Fruit fly (Drosophila melanogaster) whole organism, prepupa: ENCODE data around the gene ntc.

Experiments used
- Blimp-1 ChIP-seq: fragments of 200-800 bp; sonication (Bioruptor generic); optimal IDR thresholded peaks from 3 replicates; lab custom pipeline; 2017; ENCODE audit warnings: missing biosample characterization, missing genetic modification characterization, mild to moderate bottlenecking, moderate library complexity, missing genetic modification reagents
- CG10669 ChIP-seq: fragments of 200-800 bp; sonication (Bioruptor generic); optimal IDR thresholded peaks from 3 replicates; lab custom pipeline; 2018; ENCODE audit warnings: missing biosample characterization, mild to moderate bottlenecking, missing genetic modification characterization, moderate library complexity
- CG11294 ChIP-seq: fragments of 200-800 bp; sonication (Bioruptor generic); IDR thresholded peaks from 2 replicates; pipeline ENCODE4 v1.3.6; 2022; ENCODE audit warnings: missing biosample characterization, missing genetic modification characterization
- CG11762 ChIP-seq: fragments of 200-800 bp; sonication (Bioruptor generic); optimal IDR thresholded peaks from 3 replicates; lab custom pipeline; 2016; ENCODE audit warnings: missing biosample characterization, missing genetic modification characterization; ENCODE audit not compliant: insufficient read depth
- CG11902 ChIP-seq: fragments of 200-800 bp; sonication (Bioruptor generic); optimal IDR thresholded peaks from 3 replicates; lab custom pipeline; 2016; ENCODE audit warnings: missing biosample characterization, missing genetic modification characterization
- CG15336 ChIP-seq: fragments of 200-800 bp; sonication (Bioruptor generic); IDR thresholded peaks from 2 replicates; pipeline ENCODE4 v1.3.6; 2022; ENCODE audit warnings: missing biosample characterization, missing genetic modification characterization
- CG1621 ChIP-seq: fragments of 200-800 bp; sonication (Bioruptor generic); optimal IDR thresholded peaks from 3 replicates; lab custom pipeline; 2018; ENCODE audit warnings: missing biosample characterization, mild to moderate bottlenecking, missing genetic modification characterization
- CG3032 ChIP-seq: fragments of 200-800 bp; optimal IDR thresholded peaks from 2 replicates; lab custom pipeline; 2019; ENCODE audit warnings: missing biosample characterization, mild to moderate bottlenecking, missing genetic modification characterization, moderate library complexity
- CG32006 ChIP-seq: fragments of 200-800 bp; sonication (Bioruptor generic); optimal IDR thresholded peaks from 3 replicates; lab custom pipeline; 2017; ENCODE audit warnings: missing biosample characterization, mild to moderate bottlenecking, missing genetic modification characterization
- CG34406 ChIP-seq: fragments of 200-800 bp; sonication (Bioruptor generic); optimal IDR thresholded peaks from 3 replicates; lab custom pipeline; 2016; ENCODE audit warnings: missing biosample characterization, missing genetic modification characterization
- CG4318 ChIP-seq: fragments of 200-800 bp; sonication (Bioruptor generic); optimal IDR thresholded peaks from 3 replicates; lab custom pipeline; 2017; ENCODE audit warnings: missing biosample characterization, mild to moderate bottlenecking, missing genetic modification characterization
- CG6163 ChIP-seq: fragments of 200-800 bp; sonication (Bioruptor generic); IDR thresholded peaks from 3 replicates; pipeline ENCODE4 v1.3.6; 2022; ENCODE audit warnings: missing biosample characterization, missing genetic modification characterization
- CG6276 ChIP-seq: fragments of 200-800 bp; sonication (Bioruptor generic); optimal IDR thresholded peaks from 2 replicates; lab custom pipeline; 2017; ENCODE audit warnings: missing biosample characterization, mild to moderate bottlenecking, missing genetic modification characterization
- CG6808 ChIP-seq: fragments of 200-800 bp; sonication (Bioruptor generic); optimal IDR thresholded peaks from 3 replicates; lab custom pipeline; 2017; ENCODE audit warnings: missing biosample characterization, missing genetic modification characterization, mild to moderate bottlenecking, moderate library complexity, missing genetic modification reagents
- CG6854 ChIP-seq: fragments of 200-800 bp; sonication (Bioruptor generic); optimal IDR thresholded peaks from 2 replicates; lab custom pipeline; 2017; ENCODE audit warnings: missing biosample characterization, mild to moderate bottlenecking, missing genetic modification characterization
- CG7368 ChIP-seq: fragments of 200-800 bp; sonication (Bioruptor generic); optimal IDR thresholded peaks from 3 replicates; lab custom pipeline; 2016; ENCODE audit warnings: missing biosample characterization, missing genetic modification characterization
- CG8119 ChIP-seq: fragments of 200-800 bp; sonication (Bioruptor generic); IDR thresholded peaks from 3 replicates; pipeline ENCODE4 v1.3.6; 2022; ENCODE audit warnings: missing biosample characterization, missing genetic modification characterization
- CG8319 ChIP-seq: fragments of 200-800 bp; sonication (Bioruptor generic); optimal IDR thresholded peaks from 3 replicates; lab custom pipeline; 2016; ENCODE audit warnings: missing biosample characterization, missing genetic modification characterization
- CG8632 ChIP-seq: fragments of 200-800 bp; sonication (Bioruptor generic); optimal IDR thresholded peaks from 3 replicates; lab custom pipeline; 2016; ENCODE audit warnings: missing biosample characterization, missing genetic modification characterization
- CG9139 ChIP-seq: fragments of 200-800 bp; sonication (Bioruptor generic); optimal IDR thresholded peaks from 3 replicates; lab custom pipeline; 2017; ENCODE audit warnings: missing biosample characterization, mild to moderate bottlenecking, missing genetic modification characterization
- Eip93F ChIP-seq: fragments of 200-800 bp; sonication (Bioruptor generic); optimal IDR thresholded peaks from 2 replicates; lab custom pipeline; 2016; ENCODE audit warnings: missing biosample characterization, mild to moderate bottlenecking, missing genetic modification characterization
- Ets21C ChIP-seq: fragments of 200-800 bp; sonication (Bioruptor generic); optimal IDR thresholded peaks from 3 replicates; lab custom pipeline; 2016; ENCODE audit warnings: missing biosample characterization, missing genetic modification characterization
- Gug ChIP-seq: fragments of 200-800 bp; sonication (Bioruptor generic); IDR thresholded peaks from 2 replicates; pipeline ENCODE4 v1.3.6; 2022; ENCODE audit warnings: missing biosample characterization, missing genetic modification characterization
- Hr38 ChIP-seq: sonication (Bioruptor generic); optimal IDR thresholded peaks from 2 replicates; lab custom pipeline; 2016; ENCODE audit warnings: missing biosample characterization, missing genetic modification characterization
- Hr39 ChIP-seq: fragments of 200-800 bp; sonication (Bioruptor generic); optimal IDR thresholded peaks from 2 replicates; lab custom pipeline; 2016; ENCODE audit warnings: missing biosample characterization, missing genetic modification characterization
- Hr4 ChIP-seq: fragments of 200-800 bp; sonication (Bioruptor generic); optimal IDR thresholded peaks from 3 replicates; lab custom pipeline; 2016; ENCODE audit warnings: missing biosample characterization, missing genetic modification characterization
- Lpt ChIP-seq: fragments of 200-800 bp; sonication (Bioruptor generic); optimal IDR thresholded peaks from 3 replicates; lab custom pipeline; 2016; ENCODE audit warnings: missing biosample characterization, missing genetic modification characterization
- Met ChIP-seq: fragments of 200-800 bp; sonication (Bioruptor generic); optimal IDR thresholded peaks from 3 replicates; lab custom pipeline; 2016; ENCODE audit warnings: missing biosample characterization, missing genetic modification characterization
- OdsH ChIP-seq: fragments of 200-800 bp; sonication (Bioruptor generic); optimal IDR thresholded peaks from 3 replicates; lab custom pipeline; 2016; ENCODE audit warnings: missing biosample characterization, missing genetic modification characterization
- Smox ChIP-seq: fragments of 200-800 bp; sonication (Bioruptor generic); optimal IDR thresholded peaks from 3 replicates; lab custom pipeline; 2016; ENCODE audit warnings: missing biosample characterization, missing genetic modification characterization
- Sox102F ChIP-seq: fragments of 200-800 bp; sonication (Bioruptor generic); optimal IDR thresholded peaks from 2 replicates; lab custom pipeline; 2016; ENCODE audit warnings: missing biosample characterization, mild to moderate bottlenecking, missing genetic modification characterization
- Sox14 ChIP-seq: fragments of 200-800 bp; sonication (Bioruptor generic); optimal IDR thresholded peaks from 3 replicates; lab custom pipeline; 2016; ENCODE audit warnings: missing biosample characterization, missing genetic modification characterization
- Sox15 ChIP-seq: fragments of 200-800 bp; sonication (Bioruptor generic); optimal IDR thresholded peaks from 3 replicates; lab custom pipeline; 2016; ENCODE audit warnings: missing biosample characterization, missing genetic modification characterization
- acj6 ChIP-seq: fragments of 200-800 bp; sonication (Bioruptor generic); optimal IDR thresholded peaks from 3 replicates; lab custom pipeline; 2016; ENCODE audit warnings: missing biosample characterization, missing genetic modification characterization
- cyc ChIP-seq: fragments of 200-800 bp; sonication (Bioruptor generic); optimal IDR thresholded peaks from 3 replicates; lab custom pipeline; 2016; ENCODE audit warnings: missing biosample characterization, missing genetic modification characterization
- dsx ChIP-seq: fragments of 200-800 bp; optimal IDR thresholded peaks from 3 replicates; lab custom pipeline; 2019; ENCODE audit warnings: missing biosample characterization, mild to moderate bottlenecking, missing genetic modification characterization, moderate library complexity; ENCODE audit not compliant: poor library complexity, severe bottlenecking
- esn ChIP-seq: fragments of 200-800 bp; sonication (Bioruptor generic); optimal IDR thresholded peaks from 2 replicates; lab custom pipeline; 2016; ENCODE audit warnings: missing biosample characterization, mild to moderate bottlenecking, missing genetic modification characterization, moderate library complexity
- fd59A ChIP-seq: fragments of 200-800 bp; sonication (Bioruptor generic); optimal IDR thresholded peaks from 2 replicates; lab custom pipeline; 2017; ENCODE audit warnings: missing biosample characterization, mild to moderate bottlenecking, missing genetic modification characterization, missing genetic modification reagents
- fd85E ChIP-seq: fragments of 200-800 bp; sonication (Bioruptor generic); optimal IDR thresholded peaks from 3 replicates; lab custom pipeline; 2016; ENCODE audit warnings: missing biosample characterization, missing genetic modification characterization
- fkh ChIP-seq: fragments of 200-800 bp; sonication (Bioruptor generic); optimal IDR thresholded peaks from 3 replicates; lab custom pipeline; 2017; ENCODE audit warnings: missing biosample characterization, mild to moderate bottlenecking, missing genetic modification characterization, moderate library complexity
- net ChIP-seq: fragments of 200-800 bp; sonication (Bioruptor generic); optimal IDR thresholded peaks from 3 replicates; lab custom pipeline; 2016; ENCODE audit warnings: missing biosample characterization, missing genetic modification characterization
- pdm3 ChIP-seq: fragments of 200-800 bp; sonication (Bioruptor generic); optimal IDR thresholded peaks from 3 replicates; lab custom pipeline; 2016; ENCODE audit warnings: missing biosample characterization, missing genetic modification characterization
- salr ChIP-seq, 2 experiments: fragments of 200-800 bp; sonication (Bioruptor generic); optimal IDR thresholded peaks; 3 replicates each; lab custom pipeline; 2016 to 2018; ENCODE audit warnings: missing biosample characterization in 2 of 2, missing genetic modification characterization in 2 of 2, mild to moderate bottlenecking in 1 of 2
- spab ChIP-seq: fragments of 200-800 bp; sonication (Bioruptor generic); optimal IDR thresholded peaks from 2 replicates; lab custom pipeline; 2017; ENCODE audit warnings: missing biosample characterization, mild to moderate bottlenecking, missing genetic modification characterization, missing genetic modification reagents
- ss ChIP-seq, 2 experiments: fragments of 200-800 bp; sonication (Bioruptor generic); optimal IDR thresholded peaks; 2 replicates in 1 of 2; 3 replicates in 1 of 2; lab custom pipeline; 2017 to 2018; ENCODE audit warnings: mild to moderate bottlenecking in 2 of 2, missing biosample characterization in 2 of 2, missing genetic modification characterization in 2 of 2, moderate library complexity in 1 of 2
- topi ChIP-seq: fragments of 200-800 bp; sonication (Bioruptor generic); optimal IDR thresholded peaks from 3 replicates; lab custom pipeline; 2016; ENCODE audit warnings: missing biosample characterization, missing genetic modification characterization

The ntc gene

DNA sequence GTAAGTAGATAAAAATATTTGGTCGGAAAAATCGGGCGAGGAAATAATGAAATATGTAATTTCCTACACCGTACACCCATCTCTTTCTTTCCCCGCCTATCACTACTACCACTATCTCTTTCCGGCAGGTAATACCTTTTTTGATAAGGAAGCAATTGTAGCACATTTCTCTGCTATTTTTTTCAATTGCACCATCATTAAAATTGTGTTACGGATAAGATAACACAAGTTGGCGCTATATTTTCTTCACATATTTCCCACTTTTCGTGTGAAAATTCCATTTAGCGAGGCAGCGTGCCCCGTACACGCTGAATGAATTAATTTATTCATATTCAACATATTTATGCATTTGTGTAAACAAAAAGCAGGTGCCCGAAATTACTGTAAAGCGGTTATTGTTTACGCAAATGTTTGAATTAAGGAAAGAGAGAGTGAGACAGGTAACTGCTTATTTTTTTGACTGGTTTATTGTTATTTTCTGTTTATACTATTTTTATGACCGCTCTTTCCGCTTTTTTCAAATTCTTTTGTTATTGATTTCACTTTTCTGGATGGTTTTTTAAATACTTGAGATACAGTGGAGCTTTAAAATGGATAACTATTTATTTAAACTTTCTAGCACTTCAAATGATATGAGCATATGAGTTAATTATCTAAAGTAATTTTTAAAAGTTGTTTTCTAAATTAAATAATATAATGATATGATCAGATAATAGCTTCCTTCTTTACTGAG is 19.7 kb downstream of the ntc start (continued):
- no peak for TF ChIP-seq Blimp-1 (GFP tag; lab: Kevin White, UChicago)
- peak; percentile 46 for TF ChIP-seq Hr4
- TF ChIP-seq CG6808 (GFP tag; lab: Kevin White, UChicago): no peak
- TF ChIP-seq CG34406 (GFP tag; lab: Kevin White, UChicago): no peak
- no peak for TF ChIP-seq Sox14 (GFP tag; lab: Kevin White, UChicago)
- TF ChIP-seq CG8632 (GFP tag; lab: Kevin White, UChicago): no peak
- no peak for TF ChIP-seq ss (GFP tag; optimal IDR thresholded peaks at IDR 0.05; lab: Kevin White, UChicago)
- no peak for TF ChIP-seq Gug (GFP tag; lab: Robert Waterston, UW)
- peak; percentile 51; the same call in 1 of the 3 replicates for TF ChIP-seq CG6163
- TF ChIP-seq Met (GFP tag; lab: Kevin White, UChicago): peak; percentile 25
- TF ChIP-seq fd59A (GFP tag; lab: Kevin White, UChicago): no peak
- peak; percentile 41 for TF ChIP-seq Smox (GFP tag; lab: Kevin White, UChicago)
- no peak for TF ChIP-seq CG8319
- TF ChIP-seq topi (GFP tag; lab: Kevin White, UChicago): no peak
- no peak for TF ChIP-seq dsx
- no peak for TF ChIP-seq CG11902 (GFP tag; lab: Kevin White, UChicago)
- TF ChIP-seq CG10669 (GFP tag; lab: Kevin White, UChicago): no peak
- 0 out of 2 replicates have a peak, but pooled peaks have one; percentile 40 for TF ChIP-seq CG11294 (GFP tag; lab: Robert Waterston, UW)
- TF ChIP-seq Hr38 (GFP tag; lab: Kevin White, UChicago): no peak
- peak; percentile 51; the same call in 2 of the 3 replicates for TF ChIP-seq CG8119
- TF ChIP-seq Ets21C: no peak
- no peak for TF ChIP-seq CG1621 (tag; lab: Kevin White, UChicago)
- no peak for TF ChIP-seq cyc
- TF ChIP-seq CG6854: no peak
- no peak for TF ChIP-seq Sox102F (GFP tag; lab: Kevin White, UChicago)
- peak in 1 of 2 experiments; percentile 43 for TF ChIP-seq salr (GFP tag; optimal IDR thresholded peaks at IDR 0.05; lab: Kevin White, UChicago)
- TF ChIP-seq esn (GFP tag; lab: Kevin White, UChicago): peak; percentile 41
- peak; percentile 9 for TF ChIP-seq Sox15
- TF ChIP-seq fd85E (GFP tag; lab: Kevin White, UChicago): no peak
- TF ChIP-seq net: peak; percentile 9
- TF ChIP-seq CG9139 (GFP tag; lab: Kevin White, UChicago): no peak
- peak; percentile 5 for TF ChIP-seq acj6 (GFP tag; lab: Kevin White, UChicago)

- peak; percentile 47 for TF ChIP-seq OdsH (GFP tag; lab: Kevin White, UChicago)
- TF ChIP-seq Sox15: peak; percentile 25
- TF ChIP-seq dsx: no peak
- no peak for TF ChIP-seq Blimp-1 (GFP tag; lab: Kevin White, UChicago)
- no peak for TF ChIP-seq salr (GFP tag; optimal IDR thresholded peaks at IDR 0.05; lab: Kevin White, UChicago)
- TF ChIP-seq Eip93F: no peak
- no peak for TF ChIP-seq CG9139 (GFP tag; lab: Kevin White, UChicago)
- TF ChIP-seq Hr39 (GFP tag; lab: Kevin White, UChicago): peak; percentile 71
- no peak for TF ChIP-seq fkh (GFP tag; lab: Kevin White, UChicago)
- no peak for TF ChIP-seq CG6276
- TF ChIP-seq net: no peak
- peak; percentile 21 for TF ChIP-seq CG8319
- TF ChIP-seq CG11762: no peak
- TF ChIP-seq CG11902 (GFP tag; lab: Kevin White, UChicago): no peak
- TF ChIP-seq Smox (GFP tag; lab: Kevin White, UChicago): peak; percentile 36
- TF ChIP-seq CG4318 (GFP tag; lab: Kevin White, UChicago): peak; percentile 58
- TF ChIP-seq CG15336: no peak
- peak; percentile 8 for TF ChIP-seq Hr4
- no peak for TF ChIP-seq Lpt (GFP tag; lab: Kevin White, UChicago)
- TF ChIP-seq Sox14 (GFP tag; lab: Kevin White, UChicago): peak; percentile 41
- TF ChIP-seq spab: no peak
- TF ChIP-seq CG32006 (GFP tag; lab: Kevin White, UChicago): peak; percentile 36
- peak; percentile 14 for TF ChIP-seq fd59A (GFP tag; lab: Kevin White, UChicago)
- peak; percentile 1 for TF ChIP-seq CG7368
- no peak for TF ChIP-seq CG34406 (GFP tag; lab: Kevin White, UChicago)
- peak; percentile 22 for TF ChIP-seq topi (GFP tag; lab: Kevin White, UChicago)
- no peak for TF ChIP-seq CG6854
- TF ChIP-seq CG3032 (tag; lab: Kevin White, UChicago): no peak
- TF ChIP-seq cyc: peak; percentile 54
- TF ChIP-seq pdm3 (GFP tag; lab: Kevin White, UChicago): peak; percentile 36
- no peak for TF ChIP-seq CG11294 (GFP tag; lab: Robert Waterston, UW)
- TF ChIP-seq CG6163: peak; percentile 40
These were observed 20.6 kb downstream of the ntc start for dm6 chr3L:3785688-3786087.
